Worm (Caenorhabditis elegans) whole organism, L2 larva: ENCODE results near the gene ZK930.6.

Source experiments
- F13H6.1 ChIP-seq: sonication (generic microtip); optimal IDR thresholded peaks from 2 replicates; lab custom pipeline; 2016; ENCODE audit warnings: missing genetic modification characterization, missing compliant biosample characterization
- aly-2 ChIP-seq: fragments of 150-350 bp; optimal IDR thresholded peaks from 2 replicates; lab custom pipeline; 2014; ENCODE audit warnings: missing biosample characterization, missing genetic modification characterization
- blmp-1 ChIP-seq: sonication (generic microtip); optimal IDR thresholded peaks from 2 replicates; lab custom pipeline; 2017; ENCODE audit warnings: missing genetic modification characterization, mild to moderate bottlenecking, missing compliant biosample characterization, antibody characterized with exemption, moderate library complexity; ENCODE audit not compliant: insufficient read depth
- crh-2 ChIP-seq: sonication (generic microtip); optimal IDR thresholded peaks from 2 replicates; lab custom pipeline; 2017; ENCODE audit warnings: missing biosample characterization, missing genetic modification characterization
- lin-11 ChIP-seq: fragments of 150-350 bp; sonication (generic microtip); optimal IDR thresholded peaks from 2 replicates; lab custom pipeline; 2014; ENCODE audit warnings: missing biosample characterization, missing genetic modification characterization, inconsistent platforms, mixed read lengths
- lin-39 ChIP-seq: fragments of 150-350 bp; optimal IDR thresholded peaks from 2 replicates; lab custom pipeline; 2014; ENCODE audit warnings: missing biosample characterization, missing genetic modification reagents, missing genetic modification characterization
- snpc-4 ChIP-seq: fragments of 150-350 bp; optimal IDR thresholded peaks from 2 replicates; lab custom pipeline; 2014; ENCODE audit warnings: missing biosample characterization, missing genetic modification characterization
- unc-62 ChIP-seq: fragments of 150-350 bp; optimal IDR thresholded peaks from 2 replicates; lab custom pipeline; 2014; ENCODE audit warnings: missing biosample characterization, missing genetic modification reagents, missing genetic modification characterization
- zag-1 ChIP-seq: fragments of 150-350 bp; optimal IDR thresholded peaks from 2 replicates; lab custom pipeline; 2014; ENCODE audit warnings: missing biosample characterization, missing genetic modification characterization

- TF ChIP-seq lin-11 (no peak), blmp-1 (tag; lab: Kevin White, UChicago) (no peak), unc-62 (GFP tag; lab: Kevin White, UChicago) (no peak), lin-39 (tag; lab: Kevin White, UChicago) (no peak), aly-2 (no peak), crh-2 (tag; lab: Kevin White, UChicago) (no peak), snpc-4 (no peak), F13H6.1 (tag; lab: Kevin White, UChicago) (no peak), zag-1 (tag; lab: Kevin White, UChicago) (no peak)
Measured at ce11 chrII:11868234-11868633, 15.5 kb upstream of the ZK930.6 start, which contains the start of gene col-84.
